Fruit fly (Drosophila melanogaster) whole organism, embryonic: ENCODE results near the gene Cap-D3.

Source experiments
- Abd-B ChIP-seq: fragments of 200-800 bp; sonication (Bioruptor generic); optimal IDR thresholded peaks from 2 replicates; lab custom pipeline; 2018; ENCODE audit warnings: missing biosample characterization, mild to moderate bottlenecking, missing genetic modification characterization, moderate library complexity
- Atf3 ChIP-seq: fragments of 200-800 bp; sonication (Bioruptor generic); optimal IDR thresholded peaks from 3 replicates; lab custom pipeline; 2016; ENCODE audit warnings: missing biosample characterization, missing genetic modification characterization
- Bdp1 ChIP-seq: fragments of 200-800 bp; sonication (Bioruptor generic); optimal IDR thresholded peaks from 3 replicates; lab custom pipeline; 2016; ENCODE audit warnings: missing biosample characterization, missing genetic modification characterization
- CG10321 ChIP-seq: fragments of 200-800 bp; sonication (Bioruptor generic); IDR thresholded peaks from 2 replicates; pipeline ENCODE4 v1.3.6; 2022; ENCODE audit warnings: missing biosample characterization, missing genetic modification characterization
- CG10543 ChIP-seq: fragments of 200-800 bp; sonication (Bioruptor generic); optimal IDR thresholded peaks from 3 replicates; lab custom pipeline; 2017; ENCODE audit warnings: missing biosample characterization, mild to moderate bottlenecking, missing genetic modification characterization, moderate library complexity
- CG11696 ChIP-seq: fragments of 200-800 bp; sonication (Bioruptor generic); IDR thresholded peaks from 2 replicates; pipeline ENCODE4 v1.3.6; 2022; ENCODE audit warnings: missing biosample characterization, missing genetic modification characterization
- CG12744 ChIP-seq: fragments of 200-800 bp; sonication (Bioruptor generic); optimal IDR thresholded peaks from 2 replicates; lab custom pipeline; 2016; ENCODE audit warnings: missing biosample characterization, missing genetic modification characterization
- CG12942 ChIP-seq: fragments of 200-800 bp; sonication (Bioruptor generic); optimal IDR thresholded peaks from 3 replicates; lab custom pipeline; 2016; ENCODE audit warnings: missing biosample characterization, missing genetic modification characterization
- CG15514 ChIP-seq: fragments of 200-800 bp; sonication (Bioruptor generic); optimal IDR thresholded peaks from 3 replicates; lab custom pipeline; 2017; ENCODE audit warnings: missing biosample characterization, missing genetic modification characterization, mild to moderate bottlenecking, moderate library complexity, missing genetic modification reagents
- CG15696 ChIP-seq: fragments of 200-800 bp; sonication (Bioruptor generic); optimal IDR thresholded peaks from 2 replicates; lab custom pipeline; 2019; ENCODE audit warnings: missing biosample characterization, mild to moderate bottlenecking, missing genetic modification characterization, moderate library complexity
- CG1832 ChIP-seq: fragments of 200-800 bp; sonication (Bioruptor generic); optimal IDR thresholded peaks from 2 replicates; lab custom pipeline; 2017; ENCODE audit warnings: missing biosample characterization, mild to moderate bottlenecking, missing genetic modification characterization, inconsistent platforms
- CG2712 ChIP-seq: fragments of 200-800 bp; optimal IDR thresholded peaks from 3 replicates; lab custom pipeline; 2019; ENCODE audit warnings: missing biosample characterization, mild to moderate bottlenecking, missing genetic modification characterization, moderate library complexity
- CG2889 ChIP-seq: fragments of 200-800 bp; sonication (Bioruptor generic); IDR thresholded peaks from 3 replicates; pipeline ENCODE4 v1.3.6; 2022; ENCODE audit warnings: missing biosample characterization, missing genetic modification characterization
- CG32772 ChIP-seq: fragments of 200-800 bp; sonication (Bioruptor generic); IDR thresholded peaks from 2 replicates; pipeline ENCODE4 v1.3.6; 2022; ENCODE audit warnings: missing biosample characterization, missing genetic modification characterization
- CG33213 ChIP-seq: fragments of 200-800 bp; sonication (Bioruptor generic); optimal IDR thresholded peaks from 3 replicates; lab custom pipeline; 2016; ENCODE audit warnings: missing biosample characterization, missing genetic modification characterization
- CG3995 ChIP-seq: fragments of 200-800 bp; sonication (Bioruptor generic); optimal IDR thresholded peaks from 3 replicates; lab custom pipeline; 2016; ENCODE audit warnings: missing biosample characterization, missing genetic modification characterization
- CG43689 ChIP-seq: fragments of 200-800 bp; sonication (Bioruptor generic); IDR thresholded peaks from 2 replicates; pipeline ENCODE4 v1.3.6; 2022; ENCODE audit warnings: missing biosample characterization, missing genetic modification characterization
- CG4707 ChIP-seq: fragments of 200-800 bp; sonication (Bioruptor generic); optimal IDR thresholded peaks from 2 replicates; lab custom pipeline; 2018; ENCODE audit warnings: missing biosample characterization, mild to moderate bottlenecking, missing genetic modification characterization, moderate library complexity
- CG5953 ChIP-seq: fragments of 200-800 bp; sonication (Bioruptor generic); IDR thresholded peaks from 2 replicates; pipeline ENCODE4 v1.3.6; 2022; ENCODE audit warnings: missing biosample characterization, missing genetic modification characterization
- CG7745 ChIP-seq: fragments of 200-800 bp; sonication (Bioruptor generic); optimal IDR thresholded peaks from 2 replicates; lab custom pipeline; 2018; ENCODE audit warnings: missing biosample characterization, mild to moderate bottlenecking, missing genetic modification characterization, moderate library complexity
- CG8765 ChIP-seq: fragments of 200-800 bp; sonication (Bioruptor generic); IDR thresholded peaks from 2 replicates; pipeline ENCODE4 v1.3.6; 2022; ENCODE audit warnings: missing biosample characterization, missing genetic modification characterization
- CG9609 ChIP-seq: fragments of 200-800 bp; sonication (Bioruptor generic); optimal IDR thresholded peaks from 3 replicates; lab custom pipeline; 2016; ENCODE audit warnings: missing biosample characterization, missing genetic modification characterization
- Camta ChIP-seq: fragments of 200-800 bp; sonication (Bioruptor generic); optimal IDR thresholded peaks from 2 replicates; lab custom pipeline; 2016; ENCODE audit warnings: missing biosample characterization, missing genetic modification characterization
- CoRest ChIP-seq: fragments of 200-800 bp; sonication (Bioruptor generic); optimal IDR thresholded peaks from 3 replicates; lab custom pipeline; 2018; ENCODE audit warnings: missing biosample characterization, mild to moderate bottlenecking, missing genetic modification characterization, moderate library complexity
- Dip3 ChIP-seq: fragments of 200-800 bp; sonication (Bioruptor generic); optimal IDR thresholded peaks from 3 replicates; lab custom pipeline; 2016; ENCODE audit warnings: missing biosample characterization, missing genetic modification characterization
- E2f1 ChIP-seq: fragments of 200-800 bp; sonication (Bioruptor generic); IDR thresholded peaks from 2 replicates; pipeline ENCODE4 v1.3.6; 2022; ENCODE audit warnings: missing biosample characterization, missing genetic modification characterization
- GATAe ChIP-seq: fragments of 200-800 bp; sonication (Bioruptor generic); conservative IDR thresholded peaks from 2 replicates; pipeline ENCODE4 v1.3.6; 2022; ENCODE audit warnings: missing biosample characterization, missing genetic modification characterization
- H15 ChIP-seq: fragments of 200-800 bp; sonication (Bioruptor generic); IDR thresholded peaks from 3 replicates; pipeline ENCODE4 v1.3.6; 2022; ENCODE audit warnings: missing biosample characterization, missing genetic modification characterization
- Hmr ChIP-seq: fragments of 200-800 bp; sonication (Bioruptor generic); optimal IDR thresholded peaks from 3 replicates; lab custom pipeline; 2017; ENCODE audit warnings: mild to moderate bottlenecking, missing biosample characterization, missing genetic modification reagents, missing genetic modification characterization
- Med ChIP-seq: fragments of 200-800 bp; sonication (Bioruptor generic); peaks from one replicate; lab custom pipeline; 2016; ENCODE audit warnings: missing biosample characterization, missing genetic modification characterization, mild to moderate bottlenecking, inconsistent platforms, moderate library complexity
- NC2α ChIP-seq: fragments of 200-800 bp; sonication (Bioruptor generic); optimal IDR thresholded peaks from 2 replicates; lab custom pipeline; 2016; ENCODE audit warnings: missing biosample characterization, missing genetic modification characterization
- NfI ChIP-seq: fragments of 200-800 bp; sonication (Bioruptor generic); optimal IDR thresholded peaks from 3 replicates; lab custom pipeline; 2018; ENCODE audit warnings: missing biosample characterization, mild to moderate bottlenecking, missing genetic modification characterization, moderate library complexity
- Rfx ChIP-seq: fragments of 200-800 bp; sonication (Bioruptor generic); IDR thresholded peaks from 2 replicates; pipeline ENCODE4 v1.3.6; 2022; ENCODE audit warnings: missing biosample characterization, missing genetic modification characterization
- Taf1 ChIP-seq: fragments of 200-800 bp; sonication (Bioruptor generic); IDR thresholded peaks from 2 replicates; pipeline ENCODE4 v1.3.6; 2022; ENCODE audit warnings: missing biosample characterization, missing genetic modification characterization
- Tbp ChIP-seq: fragments of >200 bp; optimal IDR thresholded peaks from 2 replicates; lab custom pipeline; 2018; ENCODE audit warnings: missing biosample characterization, missing genetic modification characterization
- Xbp1 ChIP-seq: fragments of 200-800 bp; sonication (Bioruptor generic); optimal IDR thresholded peaks from 3 replicates; lab custom pipeline; 2016; ENCODE audit warnings: missing biosample characterization, mild to moderate bottlenecking, missing genetic modification characterization
- abd-A ChIP-seq: fragments of 200-800 bp; sonication (Bioruptor generic); optimal IDR thresholded peaks from 3 replicates; lab custom pipeline; 2019; ENCODE audit warnings: missing biosample characterization, mild to moderate bottlenecking, missing genetic modification characterization, moderate library complexity
- ara ChIP-seq: fragments of 200-800 bp; sonication (Bioruptor generic); IDR thresholded peaks from 2 replicates; pipeline ENCODE4 v1.3.6; 2022; ENCODE audit warnings: missing biosample characterization, missing genetic modification characterization
- ase ChIP-seq: fragments of 200-800 bp; sonication (Bioruptor generic); IDR thresholded peaks from 3 replicates; pipeline ENCODE4 v1.3.6; 2022; ENCODE audit warnings: missing biosample characterization, missing genetic modification characterization
- cas ChIP-seq: fragments of 200-800 bp; sonication (Bioruptor generic); IDR thresholded peaks from 2 replicates; pipeline ENCODE4 v1.3.6; 2022; ENCODE audit warnings: missing biosample characterization, missing genetic modification characterization
- chn ChIP-seq: fragments of 200-800 bp; sonication (Bioruptor generic); optimal IDR thresholded peaks from 2 replicates; lab custom pipeline; 2016; ENCODE audit warnings: missing biosample characterization, missing genetic modification characterization
- dan ChIP-seq: fragments of 200-800 bp; sonication (Bioruptor generic); IDR thresholded peaks from 2 replicates; pipeline ENCODE4 v1.3.6; 2022; ENCODE audit warnings: missing biosample characterization, missing genetic modification characterization
- ftz-f1 ChIP-seq: fragments of 200-800 bp; sonication (Bioruptor generic); optimal IDR thresholded peaks from 2 replicates; lab custom pipeline; 2016; ENCODE audit warnings: missing biosample characterization, missing genetic modification characterization
- gro ChIP-seq: fragments of 200-800 bp; sonication (Bioruptor generic); optimal IDR thresholded peaks from 2 replicates; lab custom pipeline; 2016; ENCODE audit warnings: missing biosample characterization, missing genetic modification characterization
- nmo ChIP-seq: fragments of 200-800 bp; sonication (Bioruptor generic); optimal IDR thresholded peaks from 2 replicates; lab custom pipeline; 2018; ENCODE audit warnings: missing biosample characterization, mild to moderate bottlenecking, missing genetic modification characterization, moderate library complexity
- onecut ChIP-seq: fragments of 200-800 bp; sonication (Bioruptor generic); IDR thresholded peaks from 2 replicates; pipeline ENCODE4 v1.3.6; 2022; ENCODE audit warnings: missing biosample characterization, missing genetic modification characterization
- p53 ChIP-seq: fragments of 200-800 bp; sonication (Bioruptor generic); optimal IDR thresholded peaks from 2 replicates; lab custom pipeline; 2016; ENCODE audit warnings: missing biosample characterization, missing genetic modification characterization
- pum ChIP-seq: fragments of 200-800 bp; sonication (Bioruptor generic); optimal IDR thresholded peaks from 2 replicates; lab custom pipeline; 2016; ENCODE audit warnings: missing biosample characterization, missing genetic modification characterization
- pzg ChIP-seq: fragments of 200-800 bp; sonication (Bioruptor generic); optimal IDR thresholded peaks from 3 replicates; lab custom pipeline; 2018; ENCODE audit warnings: missing biosample characterization, mild to moderate bottlenecking, missing genetic modification characterization, moderate library complexity
- sd ChIP-seq: fragments of 200-800 bp; sonication (Bioruptor generic); optimal IDR thresholded peaks from 3 replicates; lab custom pipeline; 2018; ENCODE audit warnings: missing biosample characterization, mild to moderate bottlenecking, missing genetic modification characterization, moderate library complexity
- twi ChIP-seq: fragments of 200-800 bp; optimal IDR thresholded peaks from 2 replicates; lab custom pipeline; 2019; ENCODE audit warnings: missing biosample characterization, mild to moderate bottlenecking, missing genetic modification characterization, moderate library complexity
- unpg ChIP-seq: fragments of 200-800 bp; sonication (Bioruptor generic); optimal IDR thresholded peaks from 3 replicates; lab custom pipeline; 2018; ENCODE audit warnings: missing biosample characterization, mild to moderate bottlenecking, missing genetic modification characterization, moderate library complexity
- wdn ChIP-seq: fragments of 200-800 bp; sonication (Bioruptor generic); IDR thresholded peaks from 2 replicates; pipeline ENCODE4 v1.3.6; 2022; ENCODE audit warnings: missing biosample characterization, missing genetic modification characterization

The Cap-D3 gene

dm6 chr2L:5569503-5569902, 43.8 kb downstream of the Cap-D3 start (continued):
- TF ChIP-seq unpg (GFP tag; lab: Kevin White, UChicago) (no peak), pzg (GFP tag; lab: Kevin White, UChicago) (no peak), CG9609 (no peak), CG5953 (GFP tag; lab: Robert Waterston, UW) (no peak), cas (no peak), CG43689 (no peak), twi (no peak), E2f1 (no peak), Dip3 (GFP tag; lab: Kevin White, UChicago) (no peak), nmo (peak; percentile 16), dan (GFP tag; lab: Robert Waterston, UW) (no peak), CG10543 (GFP tag; lab: Kevin White, UChicago) (no peak), Atf3 (GFP tag; lab: Kevin White, UChicago) (no peak), ase (GFP tag; lab: Robert Waterston, UW) (peak; percentile 39; the same call in 1 of the 3 replicates), sd (tag; lab: Kevin White, UChicago) (no peak), CG33213 (GFP tag; lab: Kevin White, UChicago) (no peak), wdn (no peak), Hmr (GFP tag; lab: Kevin White, UChicago) (peak; percentile 38), CG7745 (tag; lab: Kevin White, UChicago) (no peak), Tbp (no peak), CG12942 (GFP tag; lab: Kevin White, UChicago) (no peak), CoRest (tag; lab: Kevin White, UChicago) (peak; percentile 27), CG15514 (GFP tag; lab: Kevin White, UChicago) (no peak), NfI (GFP tag; lab: Kevin White, UChicago) (no peak), chn (GFP tag; lab: Kevin White, UChicago) (no peak), CG2712 (tag; lab: Kevin White, UChicago) (no peak), CG8765 (GFP tag; lab: Robert Waterston, UW) (no peak), ara (GFP tag; lab: Robert Waterston, UW) (no peak), CG10321 (no peak), p53 (no peak), ftz-f1 (GFP tag; lab: Kevin White, UChicago) (no peak), CG2889 (GFP tag; lab: Robert Waterston, UW) (no peak), Med (GFP tag; lab: Kevin White, UChicago) (no peak), H15 (no peak), NC2α (GFP tag; lab: Kevin White, UChicago) (no peak), CG12744 (GFP tag; lab: Kevin White, UChicago) (no peak), Taf1 (GFP tag; lab: Robert Waterston, UW) (0 out of 2 replicates have a peak, but pooled peaks have one; percentile 12), Camta (GFP tag; lab: Kevin White, UChicago) (no peak), gro (GFP tag; lab: Kevin White, UChicago) (no peak), pum (GFP tag; lab: Kevin White, UChicago) (no peak), Rfx (GFP tag; lab: Robert Waterston, UW) (peak; percentile 70), CG15696 (tag; lab: Kevin White, UChicago) (no peak), CG3995 (GFP tag; lab: Kevin White, UChicago) (no peak), Xbp1 (peak; percentile 9), GATAe (GFP tag; lab: Robert Waterston, UW) (no peak), CG4707 (no peak), abd-A (tag; lab: Kevin White, UChicago) (peak; percentile 34), CG32772 (peak; percentile 44), CG1832 (no peak), Abd-B (GFP tag; lab: Kevin White, UChicago) (peak; percentile 22), onecut (GFP tag; lab: Robert Waterston, UW) (no peak), CG11696 (no peak), Bdp1 (GFP tag; lab: Kevin White, UChicago) (no peak)
